Worm (Caenorhabditis elegans) whole organism, L4/young adult: Measurements from ENCODE around the gene tex-2.

ENCODE experiments used
- W03F9.2 ChIP-seq: fragments of 150-350 bp; optimal IDR thresholded peaks from 2 replicates; lab custom pipeline; 2014; ENCODE audit warnings: missing biosample characterization, missing genetic modification characterization
- dao-5 ChIP-seq: sonication (generic microtip); optimal IDR thresholded peaks from 2 replicates; lab custom pipeline; 2016; ENCODE audit warnings: missing genotype, missing genetic modification characterization, moderate library complexity, missing compliant biosample characterization
- him-1 ChIP-seq: sonication (generic microtip); optimal IDR thresholded peaks from 2 replicates; lab custom pipeline; 2016; ENCODE audit warnings: missing genotype, missing genetic modification reagents, missing genetic modification characterization, missing compliant biosample characterization

- no peak for TF ChIP-seq W03F9.2 (tag; lab: Kevin White, UChicago)
- TF ChIP-seq him-1 (tag; lab: Kevin White, UChicago) = no peak
- no peak for TF ChIP-seq dao-5 (tag; lab: Kevin White, UChicago)
These were observed 22.5 kb upstream of the tex-2 start, which contains the start of gene F59G1.4 for ce11 chrII:5895870-5896269.
